Fruit fly (Drosophila melanogaster) whole organism, embryonic: ENCODE data around the gene Tsen34.

Experiments
- BEAF-32 ChIP-seq: fragments of 200-800 bp; sonication (Bioruptor generic); optimal IDR thresholded peaks from 3 replicates; lab custom pipeline; 2017; ENCODE audit warnings: missing biosample characterization, missing genetic modification characterization, mild to moderate bottlenecking, moderate library complexity, missing genetic modification reagents
- Bdp1 ChIP-seq: fragments of 200-800 bp; sonication (Bioruptor generic); optimal IDR thresholded peaks from 3 replicates; lab custom pipeline; 2016; ENCODE audit warnings: missing biosample characterization, missing genetic modification characterization
- Bgb ChIP-seq: fragments of 200-800 bp; sonication (Bioruptor generic); IDR thresholded peaks from 2 replicates; pipeline ENCODE4 v1.3.6; 2022; ENCODE audit warnings: missing biosample characterization, missing genetic modification characterization; ENCODE audit not compliant: partially characterized antibody
- CG10565 ChIP-seq: fragments of 200-800 bp; sonication (Bioruptor generic); optimal IDR thresholded peaks from 3 replicates; lab custom pipeline; 2016; ENCODE audit warnings: missing biosample characterization, mild to moderate bottlenecking, missing genetic modification characterization
- CG11504 ChIP-seq: fragments of 200-800 bp; sonication (Bioruptor generic); optimal IDR thresholded peaks from 3 replicates; lab custom pipeline; 2019; ENCODE audit warnings: missing biosample characterization, mild to moderate bottlenecking, missing genetic modification characterization, moderate library complexity
- CG12155 ChIP-seq: fragments of 200-800 bp; sonication (Bioruptor generic); optimal IDR thresholded peaks from 3 replicates; lab custom pipeline; 2016; ENCODE audit warnings: missing biosample characterization, missing genetic modification characterization
- CG12219 ChIP-seq: fragments of 200-800 bp; sonication (Bioruptor generic); optimal IDR thresholded peaks from 3 replicates; lab custom pipeline; 2018; ENCODE audit warnings: missing biosample characterization, mild to moderate bottlenecking, missing genetic modification characterization
- CG12299 ChIP-seq: fragments of 200-800 bp; sonication (Bioruptor generic); optimal IDR thresholded peaks from 2 replicates; lab custom pipeline; 2018; ENCODE audit warnings: missing biosample characterization, mild to moderate bottlenecking, missing genetic modification characterization
- CG12391 ChIP-seq: fragments of 200-800 bp; sonication (Bioruptor generic); optimal IDR thresholded peaks from 3 replicates; lab custom pipeline; 2018; ENCODE audit warnings: missing biosample characterization, mild to moderate bottlenecking, missing genetic modification characterization, moderate library complexity
- CG15073 ChIP-seq: fragments of 200-800 bp; sonication (Bioruptor generic); optimal IDR thresholded peaks from 2 replicates; lab custom pipeline; 2016; ENCODE audit warnings: missing biosample characterization, missing genetic modification characterization
- CG15269 ChIP-seq: fragments of 200-800 bp; sonication (Bioruptor generic); optimal IDR thresholded peaks from 2 replicates; lab custom pipeline; 2018; ENCODE audit warnings: missing biosample characterization, mild to moderate bottlenecking, missing genetic modification characterization, moderate library complexity
- CG15514 ChIP-seq: fragments of 200-800 bp; sonication (Bioruptor generic); optimal IDR thresholded peaks from 3 replicates; lab custom pipeline; 2017; ENCODE audit warnings: missing biosample characterization, missing genetic modification characterization, mild to moderate bottlenecking, moderate library complexity, missing genetic modification reagents
- CG17385 ChIP-seq: fragments of 200-800 bp; sonication (Bioruptor generic); optimal IDR thresholded peaks from 3 replicates; lab custom pipeline; 2018; ENCODE audit warnings: missing biosample characterization, mild to moderate bottlenecking, missing genetic modification characterization
- CG18011 ChIP-seq: fragments of 200-800 bp; sonication (Bioruptor generic); optimal IDR thresholded peaks from 2 replicates; lab custom pipeline; 2017; ENCODE audit warnings: missing biosample characterization, missing genetic modification characterization, mild to moderate bottlenecking, moderate library complexity, missing genotype
- CG2129 ChIP-seq: fragments of 200-800 bp; sonication (Bioruptor generic); IDR thresholded peaks from 2 replicates; pipeline ENCODE4 v1.3.6; 2022; ENCODE audit warnings: missing biosample characterization, missing genetic modification characterization; ENCODE audit not compliant: partially characterized antibody
- CG30431 ChIP-seq: fragments of 200-800 bp; sonication (Bioruptor generic); optimal IDR thresholded peaks from 2 replicates; lab custom pipeline; 2017; ENCODE audit warnings: missing biosample characterization, missing genetic modification characterization
- CG34224 ChIP-seq: fragments of 200-800 bp; sonication (Bioruptor generic); IDR thresholded peaks from 3 replicates; pipeline ENCODE4 v1.3.6; 2022; ENCODE audit warnings: missing biosample characterization, missing genetic modification characterization; ENCODE audit not compliant: partially characterized antibody
- CG34422 ChIP-seq: fragments of 200-800 bp; sonication (Bioruptor generic); IDR thresholded peaks from 3 replicates; pipeline ENCODE4 v1.3.6; 2022; ENCODE audit warnings: missing biosample characterization, missing genetic modification characterization
- CG3995 ChIP-seq: fragments of 200-800 bp; sonication (Bioruptor generic); optimal IDR thresholded peaks from 3 replicates; lab custom pipeline; 2016; ENCODE audit warnings: missing biosample characterization, missing genetic modification characterization
- CG4820 ChIP-seq: fragments of 200-800 bp; sonication (Bioruptor generic); optimal IDR thresholded peaks from 3 replicates; lab custom pipeline; 2016; ENCODE audit warnings: missing biosample characterization, missing genetic modification characterization
- CG6175 ChIP-seq: fragments of 200-800 bp; sonication (Bioruptor generic); IDR thresholded peaks from 3 replicates; pipeline ENCODE4 v1.3.6; 2022; ENCODE audit warnings: missing biosample characterization, missing genetic modification characterization
- CG8089 ChIP-seq: fragments of 200-800 bp; sonication (Bioruptor generic); optimal IDR thresholded peaks from 3 replicates; lab custom pipeline; 2016; ENCODE audit warnings: missing biosample characterization, missing genetic modification characterization
- CG8765 ChIP-seq: fragments of 200-800 bp; sonication (Bioruptor generic); IDR thresholded peaks from 2 replicates; pipeline ENCODE4 v1.3.6; 2022; ENCODE audit warnings: missing biosample characterization, missing genetic modification characterization
- CG8944 ChIP-seq: fragments of 200-800 bp; sonication (Bioruptor generic); optimal IDR thresholded peaks from 3 replicates; lab custom pipeline; 2016; ENCODE audit warnings: missing biosample characterization, missing genetic modification characterization
- Dbx ChIP-seq: fragments of 200-800 bp; sonication (Bioruptor generic); IDR thresholded peaks from 3 replicates; pipeline ENCODE4 v1.3.6; 2022; ENCODE audit warnings: missing biosample characterization, missing genetic modification characterization
- H2.0 ChIP-seq: fragments of 200-800 bp; sonication (Bioruptor generic); IDR thresholded peaks from 2 replicates; pipeline ENCODE4 v1.3.6; 2022; ENCODE audit warnings: missing biosample characterization, missing genetic modification characterization
- HLH3B ChIP-seq: fragments of 200-800 bp; sonication (Bioruptor generic); IDR thresholded peaks from 2 replicates; pipeline ENCODE4 v1.3.6; 2022; ENCODE audit warnings: missing biosample characterization, missing genetic modification characterization
- HLH54F ChIP-seq: fragments of 200-800 bp; sonication (Bioruptor generic); optimal IDR thresholded peaks from 3 replicates; lab custom pipeline; 2016; ENCODE audit warnings: missing biosample characterization, missing genetic modification characterization
- Nf-YB ChIP-seq: fragments of 200-800 bp; sonication (Bioruptor generic); optimal IDR thresholded peaks from 3 replicates; lab custom pipeline; 2019; ENCODE audit warnings: missing biosample characterization, mild to moderate bottlenecking, missing genetic modification characterization, moderate library complexity
- Nf-YC ChIP-seq: fragments of 200-800 bp; optimal IDR thresholded peaks from 3 replicates; lab custom pipeline; 2019; ENCODE audit warnings: missing biosample characterization, mild to moderate bottlenecking, missing genetic modification characterization, moderate library complexity
- Pdp1 ChIP-seq, 2 experiments: fragments of 200-800 bp; sonication (Bioruptor generic); optimal IDR thresholded peaks; 3 replicates each; lab custom pipeline; 2016; ENCODE audit warnings: missing biosample characterization in 2 of 2, missing genetic modification characterization in 2 of 2, mild to moderate bottlenecking in 1 of 2, moderate library complexity in 1 of 2
- Spps ChIP-seq: fragments of 200-800 bp; sonication (Bioruptor generic); optimal IDR thresholded peaks from 2 replicates; lab custom pipeline; 2018; ENCODE audit warnings: missing biosample characterization, mild to moderate bottlenecking, missing genetic modification characterization
- Stat92E ChIP-seq, 3 experiments: fragments of >200 bp in 2 of 3; fragments of 200-800 bp in 1 of 3; sonication (Bioruptor generic) in 1 of 3; optimal IDR thresholded peaks; 2 replicates each; lab custom pipeline; 2017 to 2019; ENCODE audit warnings: missing biosample characterization in 3 of 3, missing genetic modification characterization in 3 of 3, mild to moderate bottlenecking in 1 of 3, moderate library complexity in 1 of 3
- Xrp1 ChIP-seq: fragments of 200-800 bp; sonication (Bioruptor generic); IDR thresholded peaks from 2 replicates; pipeline ENCODE4 v1.3.6; 2022; ENCODE audit warnings: missing biosample characterization, missing genetic modification characterization
- aop ChIP-seq: fragments of 200-800 bp; sonication (Bioruptor generic); IDR thresholded peaks from 2 replicates; pipeline ENCODE4 v1.3.6; 2022; ENCODE audit warnings: missing biosample characterization, missing genetic modification characterization
- ash1 ChIP-seq: fragments of 200-800 bp; sonication (Bioruptor generic); optimal IDR thresholded peaks from 2 replicates; lab custom pipeline; 2018; ENCODE audit warnings: missing biosample characterization, mild to moderate bottlenecking, missing genetic modification characterization
- caup ChIP-seq: fragments of 200-800 bp; sonication (Bioruptor generic); optimal IDR thresholded peaks from 3 replicates; lab custom pipeline; 2017; ENCODE audit warnings: missing biosample characterization, mild to moderate bottlenecking, missing genetic modification characterization, moderate library complexity; ENCODE audit not compliant: severe bottlenecking
- exex ChIP-seq: fragments of 200-800 bp; sonication (Bioruptor generic); optimal IDR thresholded peaks from 4 replicates; lab custom pipeline; 2018; ENCODE audit warnings: missing biosample characterization, mild to moderate bottlenecking, missing genetic modification characterization, moderate library complexity
- gcm ChIP-seq: fragments of 200-800 bp; sonication (Bioruptor generic); optimal IDR thresholded peaks from 2 replicates; lab custom pipeline; 2019; ENCODE audit warnings: missing biosample characterization, mild to moderate bottlenecking, missing genetic modification characterization, moderate library complexity
- gcm2 ChIP-seq: fragments of 200-800 bp; sonication (Bioruptor generic); optimal IDR thresholded peaks from 2 replicates; lab custom pipeline; 2016; ENCODE audit warnings: missing biosample characterization, missing genetic modification characterization
- gfzf ChIP-seq: fragments of 200-800 bp; sonication (Bioruptor generic); optimal IDR thresholded peaks from 2 replicates; lab custom pipeline; 2016; ENCODE audit warnings: missing biosample characterization, mild to moderate bottlenecking, missing genetic modification characterization, moderate library complexity
- jing ChIP-seq: fragments of 200-800 bp; sonication (Bioruptor generic); optimal IDR thresholded peaks from 2 replicates; lab custom pipeline; 2018; ENCODE audit warnings: missing biosample characterization, mild to moderate bottlenecking, missing genetic modification characterization
- nom ChIP-seq: fragments of 200-800 bp; sonication (Bioruptor generic); optimal IDR thresholded peaks from 2 replicates; lab custom pipeline; 2017; ENCODE audit warnings: missing biosample characterization, missing genetic modification characterization, mild to moderate bottlenecking, moderate library complexity, missing genetic modification reagents
- pfk ChIP-seq: fragments of 200-800 bp; sonication (Bioruptor generic); optimal IDR thresholded peaks from 2 replicates; lab custom pipeline; 2018; ENCODE audit warnings: missing biosample characterization, mild to moderate bottlenecking, missing genetic modification characterization, moderate library complexity
- slbo ChIP-seq: fragments of 200-800 bp; sonication (Bioruptor generic); IDR thresholded peaks from 2 replicates; pipeline ENCODE4 v1.3.6; 2022; ENCODE audit warnings: missing biosample characterization, missing genetic modification characterization
- tap ChIP-seq: fragments of 200-800 bp; optimal IDR thresholded peaks from 3 replicates; lab custom pipeline; 2019; ENCODE audit warnings: missing biosample characterization, mild to moderate bottlenecking, missing genetic modification characterization, moderate library complexity
- usp ChIP-seq: fragments of >200 bp; optimal IDR thresholded peaks from 2 replicates; lab custom pipeline; 2017; ENCODE audit warnings: missing biosample characterization, missing genetic modification characterization
- zen2 ChIP-seq: fragments of 200-800 bp; sonication (Bioruptor generic); IDR thresholded peaks from 3 replicates; pipeline ENCODE4 v1.3.6; 2022; ENCODE audit warnings: missing biosample characterization, missing genetic modification characterization; ENCODE audit not compliant: partially characterized antibody

The Tsen34 gene

dm6 chr3L:14756724-14757463, 4.8 kb downstream of the Tsen34 start (continued):
- peak; percentile 66; the same call in 1 of the 2 replicates for TF ChIP-seq aop (GFP tag; lab: Robert Waterston, UW)
- TF ChIP-seq HLH3B (GFP tag; lab: Robert Waterston, UW), result peak; percentile 92
- TF ChIP-seq CG4820 (GFP tag; lab: Kevin White, UChicago), result peak; percentile 84
- peak; percentile 55 for TF ChIP-seq nom (GFP tag; lab: Kevin White, UChicago)
- TF ChIP-seq CG3995, result peak; percentile 64
- peak; percentile 85 for TF ChIP-seq CG6175 (GFP tag; lab: Robert Waterston, UW)
- peak; percentile 96 for TF ChIP-seq slbo (GFP tag; lab: Robert Waterston, UW)
- TF ChIP-seq CG17385, result peak; percentile 97
- peak; percentile 54 for TF ChIP-seq tap (tag; lab: Kevin White, UChicago)
- peak; percentile 81 for TF ChIP-seq CG12391
- TF ChIP-seq Nf-YC (tag; lab: Kevin White, UChicago), result peak; percentile 57
- no peak for TF ChIP-seq CG2129 (GFP tag; lab: Robert Waterston, UW)
- TF ChIP-seq CG15514, result peak; percentile 78
- TF ChIP-seq ash1 (GFP tag; lab: Kevin White, UChicago), result no peak
- no peak for TF ChIP-seq usp
- TF ChIP-seq CG15269 (tag; lab: Kevin White, UChicago), result peak; percentile 88
- peak; percentile 91 for TF ChIP-seq CG8944 (GFP tag; lab: Kevin White, UChicago)
- peak; percentile 71 for TF ChIP-seq CG12299 (tag; lab: Kevin White, UChicago)
- TF ChIP-seq CG18011, result peak; percentile 74
- TF ChIP-seq HLH54F (GFP tag; lab: Kevin White, UChicago), result peak; percentile 91
- TF ChIP-seq H2.0 (GFP tag; lab: Robert Waterston, UW), result peak; percentile 88
- TF ChIP-seq Nf-YB, result peak; percentile 62
- no peak for TF ChIP-seq gfzf (GFP tag; lab: Kevin White, UChicago)
- TF ChIP-seq Pdp1 (GFP tag; optimal IDR thresholded peaks at IDR 0.05; lab: Kevin White, UChicago), result peak; percentile 90 to 95
- TF ChIP-seq zen2 (GFP tag; lab: Robert Waterston, UW), result peak; percentile 41
- peak; percentile 95 for TF ChIP-seq Dbx
- peak; percentile 51 for TF ChIP-seq gcm (GFP tag; lab: Kevin White, UChicago)
- peak; percentile 93 for TF ChIP-seq CG34422
- TF ChIP-seq CG12155 (GFP tag; lab: Kevin White, UChicago), result peak; percentile 91
- TF ChIP-seq CG34224 (GFP tag; lab: Robert Waterston, UW), result peak; percentile 36; the same call in 2 of the 3 replicates
- TF ChIP-seq exex (tag; lab: Kevin White, UChicago), result peak; percentile 27
- peak; percentile 74 for TF ChIP-seq gcm2 (GFP tag; lab: Kevin White, UChicago)
- TF ChIP-seq CG30431 (GFP tag; lab: Kevin White, UChicago), result peak; percentile 72
- peak; percentile 93 for TF ChIP-seq caup
- peak; percentile 87 for TF ChIP-seq CG8089
- peak; percentile 85 for TF ChIP-seq CG11504
- no peak; the same call in 1 of the 2 replicates for TF ChIP-seq Bgb
- TF ChIP-seq BEAF-32 (GFP tag; lab: Kevin White, UChicago), result peak; percentile 1
- TF ChIP-seq Spps (tag; lab: Kevin White, UChicago), result no peak
- TF ChIP-seq CG12219 (GFP tag; lab: Kevin White, UChicago), result peak; percentile 80
- TF ChIP-seq pfk, result no peak
- no peak for TF ChIP-seq Stat92E (GFP tag; optimal IDR thresholded peaks at IDR 0.05; lab: Kevin White, UChicago)
- no peak for TF ChIP-seq CG15073 (GFP tag; lab: Kevin White, UChicago)
- TF ChIP-seq Bdp1 (GFP tag; lab: Kevin White, UChicago), result peak; percentile 80
- TF ChIP-seq CG8765, result peak; percentile 84
- no peak for TF ChIP-seq CG10565
- TF ChIP-seq jing, result peak; percentile 63
- TF ChIP-seq Xrp1, result peak; percentile 88
